Fruit fly (Drosophila melanogaster): Measurements from ENCODE around the gene CG2519.

Gene CG2519

dm6 chr3R:5568590-5568989 is 21.0 kb upstream of the CG2519 start, which contains the start of the genes CG2931 and Rheb (continued):
- no peak for TF ChIP-seq repo (GFP tag; optimal IDR thresholded peaks at IDR 0.05)
- TF ChIP-seq TFAM (GFP tag; optimal IDR thresholded peaks at IDR 0.05), result no peak
- no peak for TF ChIP-seq rib (GFP tag; IDR thresholded peaks at IDR 0.05)
- TF ChIP-seq seq (GFP tag; IDR thresholded peaks at IDR 0.05), result 0 out of 2 replicates have a peak, but pooled peaks have one; percentile 47
- no peak for TF ChIP-seq br (optimal IDR thresholded peaks at IDR 0.05)
- peak; percentile 13 for TF ChIP-seq Hand (GFP tag; optimal IDR thresholded peaks at IDR 0.05)
- TF ChIP-seq GATAe (GFP tag; conservative IDR thresholded peaks at IDR 0.05), result no peak
- no peak for TF ChIP-seq aop (GFP tag; IDR thresholded peaks at IDR 0.05)
- TF ChIP-seq nerfin-1 (tag; optimal IDR thresholded peaks at IDR 0.05), result peak; percentile 27
- TF ChIP-seq CG30403 (GFP tag; optimal IDR thresholded peaks at IDR 0.05), result peak; percentile 84
- TF ChIP-seq z (GFP tag; IDR thresholded peaks at IDR 0.05), result no peak
- TF ChIP-seq ewg (GFP tag; optimal IDR thresholded peaks at IDR 0.05), result peak; percentile 45
- peak; percentile 43 for TF ChIP-seq pho (GFP tag; optimal IDR thresholded peaks at IDR 0.05)
- no peak for TF ChIP-seq CG3065 (GFP tag; optimal IDR thresholded peaks at IDR 0.05)
- peak; percentile 81 for TF ChIP-seq Xrp1 (GFP tag; IDR thresholded peaks at IDR 0.05)
- peak; percentile 9 for TF ChIP-seq gcm2 (GFP tag; optimal IDR thresholded peaks at IDR 0.05)
- peak; percentile 69 for TF ChIP-seq Hmr (GFP tag; optimal IDR thresholded peaks at IDR 0.05)
- peak; percentile 63 for TF ChIP-seq Hr3 (GFP tag; optimal IDR thresholded peaks at IDR 0.05)
- TF ChIP-seq CG12236 (GFP tag; optimal IDR thresholded peaks at IDR 0.05), result no peak
- TF ChIP-seq lola (GFP tag; optimal IDR thresholded peaks at IDR 0.05), result peak in 1 of 3 experiments; percentile 49
- peak; percentile 39 for TF ChIP-seq grn (GFP tag; optimal IDR thresholded peaks at IDR 0.05)
- peak; percentile 53 for TF ChIP-seq pum (GFP tag; optimal IDR thresholded peaks at IDR 0.05)
- peak; percentile 35 for TF ChIP-seq Dp (GFP tag; optimal IDR thresholded peaks at IDR 0.05)
- TF ChIP-seq Six4 (GFP tag; optimal IDR thresholded peaks at IDR 0.05), result peak; percentile 33
- peak; percentile 44 for TF ChIP-seq gro (GFP tag; optimal IDR thresholded peaks at IDR 0.05)
- no peak for TF ChIP-seq cwo (GFP tag; optimal IDR thresholded peaks at IDR 0.05)
- TF ChIP-seq CG10147 (GFP tag; optimal IDR thresholded peaks at IDR 0.05), result peak; percentile 23
- TF ChIP-seq kay (GFP tag; optimal IDR thresholded peaks at IDR 0.05), result peak; percentile 51
- peak; percentile 1 for TF ChIP-seq trh (GFP tag; optimal IDR thresholded peaks at IDR 0.05)
- TF ChIP-seq shn (GFP tag; optimal IDR thresholded peaks at IDR 0.05), result no peak
- peak; percentile 87 for TF ChIP-seq stwl (tag; optimal IDR thresholded peaks at IDR 0.05)
- peak; percentile 79 for TF ChIP-seq CG14441 (GFP tag; IDR thresholded peaks at IDR 0.05)
- TF ChIP-seq peb (GFP tag; IDR thresholded peaks at IDR 0.05), result peak; percentile 47
- TF ChIP-seq twi (tag; optimal IDR thresholded peaks at IDR 0.05), result peak; percentile 34
- TF ChIP-seq CG2875 (GFP tag; optimal IDR thresholded peaks at IDR 0.05), result peak; percentile 0
- TF ChIP-seq CG4730 (GFP tag; IDR thresholded peaks at IDR 0.05), result peak; percentile 31; the same call in 1 of the 2 replicates
- peak; percentile 74 for TF ChIP-seq Bgb (GFP tag; IDR thresholded peaks at IDR 0.05; ENCODE audit: partially characterized antibody)
- TF ChIP-seq dmrt99B (tag; optimal IDR thresholded peaks at IDR 0.05), result no peak
- TF ChIP-seq lov (optimal IDR thresholded peaks at IDR 0.05), result no peak
- TF ChIP-seq lov (GFP tag; IDR thresholded peaks at IDR 0.05), result peak; percentile 27; the same call in 1 of the 3 replicates
- TF ChIP-seq HmgZ (tag; optimal IDR thresholded peaks at IDR 0.05), result peak; percentile 72
- TF ChIP-seq klu (GFP tag; IDR thresholded peaks at IDR 0.05), result peak; percentile 25; the same call in 1 of the 2 replicates
- TF ChIP-seq Atf-2 (GFP tag; optimal IDR thresholded peaks at IDR 0.05), result peak; percentile 37
- TF ChIP-seq Deaf1 (tag; optimal IDR thresholded peaks at IDR 0.05), result peak; percentile 42
- TF ChIP-seq Dip2 (GFP tag; IDR thresholded peaks at IDR 0.05), result no peak
- TF ChIP-seq HLH3B (GFP tag; IDR thresholded peaks at IDR 0.05), result 0 out of 2 replicates have a peak, but pooled peaks have one; percentile 35
- TF ChIP-seq CG11560 (tag; IDR thresholded peaks at IDR 0.05), result no peak
- TF ChIP-seq CG15269 (tag; optimal IDR thresholded peaks at IDR 0.05), result peak; percentile 68
- TF ChIP-seq Oli (tag; optimal IDR thresholded peaks at IDR 0.05), result peak; percentile 19
- peak; percentile 89 for TF ChIP-seq sna (GFP tag; IDR thresholded peaks at IDR 0.05; ENCODE audit: partially characterized antibody)
- TF ChIP-seq H2.0 (GFP tag; IDR thresholded peaks at IDR 0.05), result peak; percentile 49; the same call in 1 of the 2 replicates

Measured in whole organism, embryonic.